Worm (Caenorhabditis elegans) whole organism, L1 larva: ENCODE results near the gene srxa-1.
A peak's percentile ranks its signal among the peaks of the same experiment; 100 is the strongest.

ENCODE experiments used
- C16A3.4 ChIP-seq: fragments of 150-350 bp; optimal IDR thresholded peaks from 2 replicates; lab custom pipeline; 2014; ENCODE audit warnings: missing biosample characterization, missing genetic modification characterization
- F16B12.6 ChIP-seq: fragments of 150-350 bp; optimal IDR thresholded peaks from 2 replicates; lab custom pipeline; 2014; ENCODE audit warnings: missing biosample characterization, missing genetic modification characterization
- alr-1 ChIP-seq: fragments of 200-800 bp; sonication (Bioruptor generic); optimal IDR thresholded peaks from 2 replicates; lab custom pipeline; 2018; ENCODE audit warnings: borderline replicate concordance, mild to moderate bottlenecking, missing genetic modification characterization, missing compliant biosample characterization
- blmp-1 ChIP-seq: fragments of 150-350 bp; optimal IDR thresholded peaks from 2 replicates; lab custom pipeline; 2014; ENCODE audit warnings: missing biosample characterization, missing genetic modification characterization
- ceh-63 ChIP-seq: fragments of 200-800 bp; sonication (Bioruptor generic); optimal IDR thresholded peaks from 2 replicates; lab custom pipeline; 2018; ENCODE audit warnings: mild to moderate bottlenecking, missing genetic modification characterization, missing compliant biosample characterization
- ceh-8 ChIP-seq: fragments of 200-800 bp; sonication (Bioruptor generic); optimal IDR thresholded peaks from 2 replicates; lab custom pipeline; 2018; ENCODE audit warnings: mild to moderate bottlenecking, missing genetic modification characterization, moderate library complexity, missing compliant biosample characterization
- ceh-82 ChIP-seq, 3 experiments: fragments of 150-350 bp in 1 of 3; sonication (generic microtip) in 2 of 3; optimal IDR thresholded peaks; 2 replicates each; lab custom pipeline; 2014 to 2017; ENCODE audit warnings: missing biosample characterization in 3 of 3, missing genetic modification characterization in 3 of 3
- ceh-88 ChIP-seq: fragments of 200-800 bp; sonication (Bioruptor generic); IDR thresholded peaks from 2 replicates; pipeline ENCODE4 v1.3.6; 2022; ENCODE audit warnings: missing genetic modification characterization, missing compliant biosample characterization
- ceh-90 ChIP-seq: sonication (generic microtip); optimal IDR thresholded peaks from 2 replicates; lab custom pipeline; 2016; ENCODE audit warnings: missing genetic modification characterization, missing compliant biosample characterization
- dpl-1 ChIP-seq, 3 experiments: fragments of 150-350 bp in 2 of 3; sonication (generic microtip) in 1 of 3; optimal IDR thresholded peaks; 2 replicates each; lab custom pipeline; 2014 to 2017; ENCODE audit warnings: missing biosample characterization in 3 of 3, missing genetic modification characterization in 3 of 3, missing genetic modification reagents in 3 of 3
- dsc-1 ChIP-seq: sonication (generic microtip); optimal IDR thresholded peaks from 2 replicates; lab custom pipeline; 2016; ENCODE audit warnings: mild to moderate bottlenecking, missing genetic modification characterization, missing compliant biosample characterization
- efl-1 ChIP-seq, 4 experiments: fragments of 150-350 bp; optimal IDR thresholded peaks in 3 of 4; peaks in 1 of 4; 1 replicate in 1 of 4; 2 replicates in 3 of 4; lab custom pipeline; 2014; ENCODE audit warnings: missing biosample characterization in 2 of 4, missing genetic modification characterization in 2 of 4, missing genetic modification reagents in 2 of 4
- egl-13 ChIP-seq: sonication (generic microtip); optimal IDR thresholded peaks from 2 replicates; lab custom pipeline; 2016; ENCODE audit warnings: missing genotype, missing genetic modification reagents, missing genetic modification characterization, missing compliant biosample characterization
- elt-2 ChIP-seq: sonication (generic microtip); optimal IDR thresholded peaks from 2 replicates; lab custom pipeline; 2016; ENCODE audit warnings: missing genetic modification characterization, mild to moderate bottlenecking, inconsistent platforms, missing compliant biosample characterization, missing genetic modification reagents
- elt-3 ChIP-seq, 6 experiments: fragments of 150-350 bp in 1 of 6; sonication (generic microtip); optimal IDR thresholded peaks; 2 replicates each; lab custom pipeline; 2017 to 2018; ENCODE audit warnings: missing biosample characterization in 6 of 6, missing genetic modification characterization in 6 of 6, inconsistent platforms in 1 of 6
- ets-5 ChIP-seq: fragments of 200-800 bp; sonication (Bioruptor generic); IDR thresholded peaks from 2 replicates; pipeline ENCODE4 v1.3.6; 2022; ENCODE audit warnings: missing genetic modification characterization, missing compliant biosample characterization
- fkh-10 ChIP-seq: sonication (generic microtip); optimal IDR thresholded peaks from 2 replicates; lab custom pipeline; 2017; ENCODE audit warnings: missing biosample characterization, missing genetic modification reagents, missing genetic modification characterization
- fkh-4 ChIP-seq: sonication (generic microtip); optimal IDR thresholded peaks from 2 replicates; lab custom pipeline; 2016; ENCODE audit warnings: missing compliant biosample characterization, missing genetic modification characterization, borderline replicate concordance
- fkh-8 ChIP-seq: sonication (generic microtip); optimal IDR thresholded peaks from 2 replicates; lab custom pipeline; 2016; ENCODE audit warnings: mild to moderate bottlenecking, missing genetic modification characterization, missing compliant biosample characterization
- grh-1 ChIP-seq: fragments of 200-800 bp; sonication (Bioruptor generic); IDR thresholded peaks from 2 replicates; pipeline ENCODE4 v1.3.6; 2022; ENCODE audit warnings: missing genetic modification reagents, missing genetic modification characterization, missing compliant biosample characterization
- hpl-2 ChIP-seq: fragments of 150-350 bp; optimal IDR thresholded peaks from 2 replicates; lab custom pipeline; 2014; ENCODE audit warnings: missing biosample characterization, missing genetic modification reagents, missing genetic modification characterization
- irx-1 ChIP-seq: sonication (generic microtip); optimal IDR thresholded peaks from 2 replicates; lab custom pipeline; 2016; ENCODE audit warnings: missing genetic modification characterization, missing compliant biosample characterization
- lin-14 ChIP-seq: fragments of 200-800 bp; sonication (Bioruptor generic); optimal IDR thresholded peaks from 2 replicates; lab custom pipeline; 2018; ENCODE audit warnings: mild to moderate bottlenecking, missing genetic modification characterization, moderate library complexity, missing compliant biosample characterization
- lin-15B ChIP-seq: fragments of 150-350 bp; sonication (generic microtip); optimal IDR thresholded peaks from 3 replicates; lab custom pipeline; 2014; ENCODE audit warnings: missing biosample characterization, missing genetic modification characterization
- lin-35 ChIP-seq, 2 experiments: fragments of 150-350 bp; optimal IDR thresholded peaks; 2 replicates each; lab custom pipeline; 2014; ENCODE audit warnings: missing biosample characterization in 2 of 2, missing genetic modification characterization in 2 of 2, missing genetic modification reagents in 2 of 2
- lin-39 ChIP-seq: fragments of 150-350 bp; optimal IDR thresholded peaks from 2 replicates; lab custom pipeline; 2014; ENCODE audit warnings: missing biosample characterization, missing genetic modification reagents, missing genetic modification characterization
- lsy-2 ChIP-seq, 2 experiments: fragments of 150-350 bp; optimal IDR thresholded peaks; 2 replicates each; lab custom pipeline; 2014; ENCODE audit warnings: missing biosample characterization in 2 of 2, missing genetic modification characterization in 2 of 2
- mdl-1 ChIP-seq, 2 experiments: fragments of 150-350 bp; optimal IDR thresholded peaks; 2 replicates each; lab custom pipeline; 2014 to 2017; ENCODE audit warnings: missing biosample characterization in 2 of 2, missing genetic modification characterization in 2 of 2, inconsistent platforms in 1 of 2
- mef-2 ChIP-seq: fragments of 150-350 bp; optimal IDR thresholded peaks from 2 replicates; lab custom pipeline; 2014; ENCODE audit warnings: missing biosample characterization, missing genetic modification characterization
- mep-1 ChIP-seq: fragments of 150-350 bp; optimal IDR thresholded peaks from 2 replicates; lab custom pipeline; 2014; ENCODE audit warnings: missing biosample characterization, missing genetic modification characterization
- nhr-11 ChIP-seq: fragments of 150-350 bp; optimal IDR thresholded peaks from 2 replicates; lab custom pipeline; 2014; ENCODE audit warnings: missing biosample characterization, missing genetic modification characterization
- nhr-19 ChIP-seq: fragments of 200-800 bp; sonication (Bioruptor generic); conservative IDR thresholded peaks from 2 replicates; pipeline ENCODE4 v1.3.6; 2022; ENCODE audit warnings: missing genetic modification characterization, missing compliant biosample characterization
- nhr-20 ChIP-seq: sonication (generic microtip); optimal IDR thresholded peaks from 2 replicates; lab custom pipeline; 2016; ENCODE audit warnings: mild to moderate bottlenecking, missing genetic modification characterization, missing compliant biosample characterization
- nhr-237 ChIP-seq: fragments of 150-350 bp; optimal IDR thresholded peaks from 2 replicates; lab custom pipeline; 2014; ENCODE audit warnings: missing biosample characterization, missing genetic modification characterization
- nhr-47 ChIP-seq: sonication (generic microtip); optimal IDR thresholded peaks from 2 replicates; lab custom pipeline; 2016; ENCODE audit warnings: mild to moderate bottlenecking, missing genetic modification characterization, moderate library complexity, missing compliant biosample characterization
- nhr-71 ChIP-seq: sonication (generic microtip); optimal IDR thresholded peaks from 2 replicates; lab custom pipeline; 2016; ENCODE audit warnings: mild to moderate bottlenecking, missing genetic modification characterization, moderate library complexity, missing compliant biosample characterization
- nhr-76 ChIP-seq: sonication (generic microtip); optimal IDR thresholded peaks from 2 replicates; lab custom pipeline; 2017; ENCODE audit warnings: missing biosample characterization, missing genetic modification characterization
- nhr-84 ChIP-seq: sonication (generic microtip); optimal IDR thresholded peaks from 2 replicates; lab custom pipeline; 2017; ENCODE audit warnings: missing biosample characterization, missing genetic modification characterization
- nhr-85 ChIP-seq: sonication (generic microtip); peaks from one replicate; lab custom pipeline; 2016; ENCODE audit warnings: missing genetic modification characterization, inconsistent platforms, missing compliant biosample characterization
- nhr-90 ChIP-seq: sonication (generic microtip); optimal IDR thresholded peaks from 2 replicates; lab custom pipeline; 2016; ENCODE audit warnings: mild to moderate bottlenecking, missing genetic modification characterization, missing compliant biosample characterization; ENCODE audit not compliant: poor library complexity
- rnt-1 ChIP-seq: sonication (generic microtip); optimal IDR thresholded peaks from 2 replicates; lab custom pipeline; 2016; ENCODE audit warnings: mild to moderate bottlenecking, missing genetic modification characterization, moderate library complexity, missing compliant biosample characterization
- snpc-4 ChIP-seq: fragments of 150-350 bp; optimal IDR thresholded peaks from 2 replicates; lab custom pipeline; 2014; ENCODE audit warnings: missing biosample characterization, missing genetic modification characterization
- snu-23 ChIP-seq: sonication (generic microtip); optimal IDR thresholded peaks from 2 replicates; lab custom pipeline; 2016; ENCODE audit warnings: missing genetic modification characterization, missing compliant biosample characterization
- sup-37 ChIP-seq: fragments of 200-800 bp; sonication (Bioruptor generic); optimal IDR thresholded peaks from 2 replicates; lab custom pipeline; 2018; ENCODE audit warnings: mild to moderate bottlenecking, missing genetic modification characterization, missing compliant biosample characterization
- swsn-7 ChIP-seq: sonication (generic microtip); optimal IDR thresholded peaks from 2 replicates; lab custom pipeline; 2016; ENCODE audit warnings: missing genetic modification characterization, missing compliant biosample characterization
- tbx-2 ChIP-seq: sonication (generic microtip); optimal IDR thresholded peaks from 2 replicates; lab custom pipeline; 2016; ENCODE audit warnings: missing genetic modification characterization, missing compliant biosample characterization
- tlp-1 ChIP-seq: fragments of 150-350 bp; optimal IDR thresholded peaks from 2 replicates; lab custom pipeline; 2014; ENCODE audit warnings: missing biosample characterization, missing genetic modification characterization
- unc-86 ChIP-seq: sonication (generic microtip); optimal IDR thresholded peaks from 2 replicates; lab custom pipeline; 2016; ENCODE audit warnings: missing genetic modification characterization, missing compliant biosample characterization
- xbp-1 ChIP-seq: sonication (generic microtip); optimal IDR thresholded peaks from 2 replicates; lab custom pipeline; 2016; ENCODE audit warnings: missing genetic modification characterization, missing compliant biosample characterization
- zip-4 ChIP-seq: fragments of 200-800 bp; sonication (Bioruptor generic); optimal IDR thresholded peaks from 2 replicates; lab custom pipeline; 2018; ENCODE audit warnings: mild to moderate bottlenecking, missing genetic modification characterization, moderate library complexity, missing compliant biosample characterization
- ztf-11 ChIP-seq, 2 experiments: sonication (generic microtip); optimal IDR thresholded peaks; 2 replicates each; lab custom pipeline; 2016 to 2017; ENCODE audit warnings: missing genetic modification characterization in 2 of 2, missing biosample characterization in 1 of 2, missing compliant biosample characterization in 1 of 2
- ztf-4 ChIP-seq: fragments of 150-350 bp; optimal IDR thresholded peaks from 2 replicates; lab custom pipeline; 2014; ENCODE audit warnings: missing biosample characterization, missing genetic modification characterization

Gene srxa-1

ce11 chrV:20693968-20694367 is 37.9 kb upstream of the srxa-1 start:
- no peak for TF ChIP-seq ceh-63 (GFP tag; lab: Kevin White, UChicago)
- TF ChIP-seq nhr-76 = no peak
- TF ChIP-seq nhr-47 (tag; lab: Kevin White, UChicago) = peak; percentile 67
- TF ChIP-seq fkh-8 (tag; lab: Kevin White, UChicago) = peak; percentile 9
- TF ChIP-seq alr-1 (tag; lab: Kevin White, UChicago) = no peak
- TF ChIP-seq fkh-4 (tag; lab: Kevin White, UChicago) = no peak
- peak in 1 of 3 experiments; percentile 17 for TF ChIP-seq dpl-1 (GFP tag; optimal IDR thresholded peaks at IDR 0.05; lab: Kevin White, UChicago)
- peak; percentile 19 for TF ChIP-seq elt-2 (tag; lab: Kevin White, UChicago)
- TF ChIP-seq nhr-84 (tag; lab: Kevin White, UChicago) = no peak
- peak; percentile 15 for TF ChIP-seq snpc-4
- no peak for TF ChIP-seq egl-13 (tag; lab: Kevin White, UChicago)
- TF ChIP-seq snu-23 (GFP tag; lab: Kevin White, UChicago) = peak; percentile 50
- TF ChIP-seq tlp-1 (tag; lab: Kevin White, UChicago) = no peak
- TF ChIP-seq unc-86 (tag; lab: Kevin White, UChicago) = no peak
- no peak for TF ChIP-seq ets-5
- no peak for TF ChIP-seq lin-15B (tag; lab: Kevin White, UChicago)
- TF ChIP-seq hpl-2 (GFP tag; lab: Kevin White, UChicago) = peak; percentile 6
- no peak for TF ChIP-seq nhr-237 (tag; lab: Kevin White, UChicago)
- peak; percentile 40 for TF ChIP-seq swsn-7 (tag; lab: Kevin White, UChicago)
- peak; percentile 2 to 18 for TF ChIP-seq efl-1 (optimal IDR thresholded peaks at IDR 0.05; lab: Kevin White, UChicago)
- peak in 1 of 2 experiments; percentile 91 for TF ChIP-seq efl-1 (GFP tag; optimal IDR thresholded peaks at IDR 0.05 in 1 of 2; lab: Kevin White, UChicago)
- no peak for TF ChIP-seq F16B12.6 (tag; lab: Kevin White, UChicago)
- TF ChIP-seq nhr-90 (tag; lab: Kevin White, UChicago) = peak; percentile 64
- TF ChIP-seq grh-1 (GFP tag; lab: Robert Waterston, UW) = no peak
- TF ChIP-seq ceh-8 (GFP tag; lab: Kevin White, UChicago) = no peak
- TF ChIP-seq tbx-2 = peak; percentile 10
- no peak for TF ChIP-seq irx-1 (tag; lab: Kevin White, UChicago)
- TF ChIP-seq dsc-1 (tag; lab: Kevin White, UChicago) = peak; percentile 6
- no peak for TF ChIP-seq C16A3.4 (tag; lab: Kevin White, UChicago)
- TF ChIP-seq mef-2 (tag; lab: Kevin White, UChicago) = no peak
- TF ChIP-seq ztf-11 (tag; optimal IDR thresholded peaks at IDR 0.05; lab: Kevin White, UChicago) = no peak
- no peak for TF ChIP-seq ztf-4 (tag; lab: Kevin White, UChicago)
- TF ChIP-seq sup-37 = no peak
- no peak for TF ChIP-seq nhr-85 (tag; lab: Kevin White, UChicago)
- no peak for TF ChIP-seq ceh-90 (tag; lab: Kevin White, UChicago)
- peak; percentile 12 to 47 for TF ChIP-seq lin-35 (GFP tag; optimal IDR thresholded peaks at IDR 0.05; lab: Kevin White, UChicago)
- no peak for TF ChIP-seq blmp-1 (tag; lab: Kevin White, UChicago)
- TF ChIP-seq elt-3 (tag; optimal IDR thresholded peaks at IDR 0.05; lab: Kevin White, UChicago) = peak in 2 of 6 experiments; percentile 6 to 21
- peak; percentile 15 for TF ChIP-seq xbp-1 (tag; lab: Kevin White, UChicago)
- peak; percentile 23 for TF ChIP-seq lin-14 (GFP tag; lab: Kevin White, UChicago)
- peak; percentile 3 for TF ChIP-seq rnt-1 (tag; lab: Kevin White, UChicago)
- TF ChIP-seq nhr-71 (tag; lab: Kevin White, UChicago) = peak; percentile 58
- TF ChIP-seq ceh-88 (GFP tag; lab: Robert Waterston, UW) = no peak
- TF ChIP-seq mep-1 (tag; lab: Kevin White, UChicago) = peak; percentile 40
- TF ChIP-seq mdl-1 (tag; optimal IDR thresholded peaks at IDR 0.05; lab: Kevin White, UChicago) = peak in 1 of 2 experiments; percentile 20
- TF ChIP-seq lsy-2 (tag; optimal IDR thresholded peaks at IDR 0.05; lab: Kevin White, UChicago) = peak; percentile 4 to 53
- no peak for TF ChIP-seq nhr-11 (tag; lab: Kevin White, UChicago)
- TF ChIP-seq ceh-82 (tag; optimal IDR thresholded peaks at IDR 0.05; lab: Kevin White, UChicago) = peak in 1 of 3 experiments; percentile 4
- peak; percentile 12 for TF ChIP-seq lin-39 (tag; lab: Kevin White, UChicago)
- TF ChIP-seq nhr-20 = peak; percentile 45
- TF ChIP-seq fkh-10 (GFP tag; lab: Kevin White, UChicago) = no peak
- TF ChIP-seq nhr-19 (GFP tag; lab: Robert Waterston, UW) = peak; percentile 30; the same call in 1 of the 2 replicates
- no peak for TF ChIP-seq zip-4
